Worm (Caenorhabditis elegans): Measurements from ENCODE around the gene klf-2.

DNA sequence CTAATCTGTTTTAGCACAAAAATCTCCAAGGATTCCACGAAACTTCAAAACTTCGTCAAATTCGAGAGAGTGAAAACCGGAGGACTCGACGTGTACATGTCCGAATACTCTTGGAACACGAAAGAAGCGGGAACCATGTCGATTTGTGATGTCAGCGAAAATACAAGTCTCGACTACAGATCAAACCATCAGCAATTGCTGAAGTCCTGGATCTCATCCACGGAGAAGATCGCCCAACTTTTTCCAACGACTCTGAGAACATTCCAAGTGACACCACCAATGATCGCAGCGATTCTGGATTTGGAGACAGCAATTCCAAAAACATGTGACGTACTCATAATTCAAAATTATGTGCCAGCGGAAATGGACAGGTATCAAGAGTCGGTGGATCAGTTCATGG lies 37.0 kb downstream of the klf-2 start:
- no peak for TF ChIP-seq sea-2 (GFP tag; IDR thresholded peaks at IDR 0.05)
- TF ChIP-seq snpc-4 (GFP tag; optimal IDR thresholded peaks at IDR 0.05), result no peak
- no peak for TF ChIP-seq snpc-4 (tag; optimal IDR thresholded peaks at IDR 0.05)
- TF ChIP-seq egl-44 (GFP tag; IDR thresholded peaks at IDR 0.05), result no peak
- no peak for TF ChIP-seq ets-4 (GFP tag; optimal IDR thresholded peaks at IDR 0.05)
- TF ChIP-seq attf-5 (GFP tag; optimal IDR thresholded peaks at IDR 0.05), result no peak
- TF ChIP-seq K12H6.12 (tag; optimal IDR thresholded peaks at IDR 0.05), result no peak
- TF ChIP-seq lsy-27 (tag; optimal IDR thresholded peaks at IDR 0.05; ENCODE audit: borderline replicate concordance, insufficient read depth), result no peak
- no peak for TF ChIP-seq nhr-90 (tag; optimal IDR thresholded peaks at IDR 0.05)
- TF ChIP-seq F49E8.2 (tag; optimal IDR thresholded peaks at IDR 0.05; ENCODE audit: insufficient read depth), result no peak
- TF ChIP-seq sptf-2 (GFP tag; optimal IDR thresholded peaks at IDR 0.05), result no peak
- TF ChIP-seq tlf-1 (GFP tag; optimal IDR thresholded peaks at IDR 0.05), result no peak
- TF ChIP-seq hlh-12 (tag; optimal IDR thresholded peaks at IDR 0.05), result no peak
